Worm (Caenorhabditis elegans): Measurements from ENCODE around the gene svop-1.
A peak's percentile ranks its signal among the peaks of the same experiment; 100 is the strongest.

The svop-1 gene

ce11 chrIII:8923937-8924336, 38.6 kb upstream of the svop-1 start, which contains the start of gene ZK637.12:
TSS of gene ZK637.12 (plus strand) at chrIII:8924237.
- TF ChIP-seq mml-1 (tag; optimal IDR thresholded peaks at IDR 0.05) (no peak), skn-1 (tag; optimal IDR thresholded peaks at IDR 0.05) (no peak), ceh-28 (tag; optimal IDR thresholded peaks at IDR 0.05) (no peak), ceh-16 (tag; optimal IDR thresholded peaks at IDR 0.05) (no peak), pha-4 (tag; optimal IDR thresholded peaks at IDR 0.05) (no peak), nhr-25 (tag; optimal IDR thresholded peaks at IDR 0.05) (no peak), nhr-67 (tag; optimal IDR thresholded peaks at IDR 0.05) (no peak), nhr-11 (tag; optimal IDR thresholded peaks at IDR 0.05) (no peak), fkh-2 (tag; optimal IDR thresholded peaks at IDR 0.05) (no peak), nhr-28 (tag; optimal IDR thresholded peaks at IDR 0.05) (no peak), sea-2 (GFP tag; optimal IDR thresholded peaks at IDR 0.05) (no peak), egl-27 (tag; optimal IDR thresholded peaks at IDR 0.05) (no peak), ztf-11 (tag; optimal IDR thresholded peaks at IDR 0.05) (no peak), ceh-82 (tag; optimal IDR thresholded peaks at IDR 0.05) (no peak), mdl-1 (tag; optimal IDR thresholded peaks at IDR 0.05) (no peak), lsy-12 (tag; optimal IDR thresholded peaks at IDR 0.05) (no peak), snpc-4 (tag; optimal IDR thresholded peaks at IDR 0.05) (no peak)

ce11 chrIII:8923240-8923734, 38.0 kb upstream of the svop-1 start, which contains the start of gene glb-1:
TSS of gene glb-1 (minus strand) at chrIII:8923290.
- no peak for TF ChIP-seq nhr-43 (tag; optimal IDR thresholded peaks at IDR 0.05; ENCODE audit: poor library complexity, severe bottlenecking)
- peak; percentile 15 for TF ChIP-seq nhr-23 (tag; optimal IDR thresholded peaks at IDR 0.05)
- TF ChIP-seq lin-39 (tag; optimal IDR thresholded peaks at IDR 0.05): no peak
- TF ChIP-seq ceh-16 (tag; optimal IDR thresholded peaks at IDR 0.05): no peak
- TF ChIP-seq egl-27 (tag; optimal IDR thresholded peaks at IDR 0.05): no peak
- TF ChIP-seq aly-2 (tag; optimal IDR thresholded peaks at IDR 0.05): no peak
- no peak for TF ChIP-seq fkh-2 (tag; optimal IDR thresholded peaks at IDR 0.05)
- no peak for TF ChIP-seq ama-1 (optimal IDR thresholded peaks at IDR 0.05)
- TF ChIP-seq nhr-25 (tag; optimal IDR thresholded peaks at IDR 0.05): no peak

ce11 chrIII:8922061-8922460, 36.8 kb upstream of the svop-1 start:
- TF ChIP-seq ama-1 (optimal IDR thresholded peaks at IDR 0.05) (peak; percentile 87), nhr-23 (tag; optimal IDR thresholded peaks at IDR 0.05) (no peak)

ce11 chrIII:8919784-8920183, 34.5 kb upstream of the svop-1 start, which contains the start of gene ZK637.15:
TSS of gene ZK637.15 (plus strand) at chrIII:8920084.
- no peak for TF ChIP-seq ceh-9 (tag; optimal IDR thresholded peaks at IDR 0.05)
- no peak for TF ChIP-seq ztf-4 (tag; optimal IDR thresholded peaks at IDR 0.05)
- TF ChIP-seq nhr-28 (tag; optimal IDR thresholded peaks at IDR 0.05): no peak
- no peak for TF ChIP-seq ceh-16 (tag; optimal IDR thresholded peaks at IDR 0.05)
- TF ChIP-seq nhr-77 (tag; optimal IDR thresholded peaks at IDR 0.05): no peak
- TF ChIP-seq aly-2 (tag; optimal IDR thresholded peaks at IDR 0.05): no peak
- TF ChIP-seq ama-1 (optimal IDR thresholded peaks at IDR 0.05): no peak
- TF ChIP-seq jun-1 (tag; optimal IDR thresholded peaks at IDR 0.05): no peak
- TF ChIP-seq nhr-67 (tag; optimal IDR thresholded peaks at IDR 0.05): no peak
- TF ChIP-seq nhr-25 (tag; optimal IDR thresholded peaks at IDR 0.05): no peak
- no peak for TF ChIP-seq sea-2 (GFP tag; optimal IDR thresholded peaks at IDR 0.05)

- TF ChIP-seq tbx-2 (tag; optimal IDR thresholded peaks at IDR 0.05) (no peak), egl-5 (tag; optimal IDR thresholded peaks at IDR 0.05) (no peak), R02D3.7 (tag; optimal IDR thresholded peaks at IDR 0.05) (no peak), fos-1 (tag; optimal IDR thresholded peaks at IDR 0.05) (no peak), ceh-16 (tag; optimal IDR thresholded peaks at IDR 0.05) (no peak), skn-1 (tag; optimal IDR thresholded peaks at IDR 0.05) (no peak), pha-4 (tag; optimal IDR thresholded peaks at IDR 0.05) (no peak), ztf-4 (tag; optimal IDR thresholded peaks at IDR 0.05) (no peak), nhr-77 (tag; optimal IDR thresholded peaks at IDR 0.05) (no peak), nhr-23 (tag; optimal IDR thresholded peaks at IDR 0.05) (no peak), unc-62 (GFP tag; optimal IDR thresholded peaks at IDR 0.05) (no peak), elt-2 (tag; optimal IDR thresholded peaks at IDR 0.05) (no peak), hmg-11 (tag; optimal IDR thresholded peaks at IDR 0.05) (no peak), nhr-12 (tag; optimal IDR thresholded peaks at IDR 0.05) (no peak), egl-27 (tag; optimal IDR thresholded peaks at IDR 0.05) (no peak)
Measured at ce11 chrIII:8917879-8918381, 32.6 kb upstream of the svop-1 start, which contains the start of gene cdc-25.3. TSS of gene cdc-25.3 (minus strand) at chrIII:8917929.
